Fruit fly (Drosophila melanogaster) whole organism, embryonic: ENCODE data around the gene cry.

Experiments used
- BEAF-32 ChIP-seq: fragments of 200-800 bp; sonication (Bioruptor generic); optimal IDR thresholded peaks from 3 replicates; lab custom pipeline; 2017; ENCODE audit warnings: missing biosample characterization, missing genetic modification characterization, mild to moderate bottlenecking, moderate library complexity, missing genetic modification reagents
- Bdp1 ChIP-seq: fragments of 200-800 bp; sonication (Bioruptor generic); optimal IDR thresholded peaks from 3 replicates; lab custom pipeline; 2016; ENCODE audit warnings: missing biosample characterization, missing genetic modification characterization
- CG1024 ChIP-seq: fragments of 200-800 bp; sonication (Bioruptor generic); IDR thresholded peaks from 2 replicates; pipeline ENCODE4 v1.3.6; 2022; ENCODE audit warnings: missing biosample characterization, missing genetic modification characterization
- CG10321 ChIP-seq: fragments of 200-800 bp; sonication (Bioruptor generic); IDR thresholded peaks from 2 replicates; pipeline ENCODE4 v1.3.6; 2022; ENCODE audit warnings: missing biosample characterization, missing genetic modification characterization
- CG10366 ChIP-seq: fragments of 200-800 bp; sonication (Bioruptor generic); IDR thresholded peaks from 2 replicates; pipeline ENCODE4 v1.3.6; 2022; ENCODE audit warnings: missing biosample characterization, missing genetic modification characterization
- CG11696 ChIP-seq: fragments of 200-800 bp; sonication (Bioruptor generic); IDR thresholded peaks from 2 replicates; pipeline ENCODE4 v1.3.6; 2022; ENCODE audit warnings: missing biosample characterization, missing genetic modification characterization
- CG12659 ChIP-seq: fragments of 200-800 bp; sonication (Bioruptor generic); optimal IDR thresholded peaks from 3 replicates; lab custom pipeline; 2017; ENCODE audit warnings: mild to moderate bottlenecking, missing biosample characterization, missing genetic modification reagents, missing genetic modification characterization
- CG13775 ChIP-seq: fragments of 200-800 bp; sonication (Bioruptor generic); optimal IDR thresholded peaks from 3 replicates; lab custom pipeline; 2017; ENCODE audit warnings: missing biosample characterization, mild to moderate bottlenecking, missing genetic modification characterization
- CG1529 ChIP-seq: fragments of 200-800 bp; sonication (Bioruptor generic); optimal IDR thresholded peaks from 3 replicates; lab custom pipeline; 2018; ENCODE audit warnings: missing biosample characterization, missing genetic modification characterization
- CG15696 ChIP-seq: fragments of 200-800 bp; sonication (Bioruptor generic); optimal IDR thresholded peaks from 2 replicates; lab custom pipeline; 2019; ENCODE audit warnings: missing biosample characterization, mild to moderate bottlenecking, missing genetic modification characterization, moderate library complexity
- CG16815 ChIP-seq: fragments of 200-800 bp; sonication (Bioruptor generic); optimal IDR thresholded peaks from 3 replicates; lab custom pipeline; 2017; ENCODE audit warnings: missing biosample characterization, mild to moderate bottlenecking, missing genetic modification characterization
- CG18599 ChIP-seq: fragments of 200-800 bp; sonication (Bioruptor generic); optimal IDR thresholded peaks from 3 replicates; lab custom pipeline; 2017; ENCODE audit warnings: missing biosample characterization, missing genetic modification characterization, mild to moderate bottlenecking, moderate library complexity, missing genetic modification reagents
- CG2712 ChIP-seq: fragments of 200-800 bp; optimal IDR thresholded peaks from 3 replicates; lab custom pipeline; 2019; ENCODE audit warnings: missing biosample characterization, mild to moderate bottlenecking, missing genetic modification characterization, moderate library complexity
- CG2875 ChIP-seq: fragments of 200-800 bp; sonication (Bioruptor generic); optimal IDR thresholded peaks from 2 replicates; lab custom pipeline; 2017; ENCODE audit warnings: missing biosample characterization, mild to moderate bottlenecking, missing genetic modification characterization, missing genetic modification reagents
- CG3407 ChIP-seq: fragments of 200-800 bp; sonication (Bioruptor generic); optimal IDR thresholded peaks from 2 replicates; lab custom pipeline; 2018; ENCODE audit warnings: missing biosample characterization, mild to moderate bottlenecking, missing genetic modification characterization
- CG3847 ChIP-seq: fragments of 200-800 bp; sonication (Bioruptor generic); IDR thresholded peaks from 2 replicates; pipeline ENCODE4 v1.3.6; 2022; ENCODE audit warnings: missing biosample characterization, missing genetic modification characterization
- CG6765 ChIP-seq: fragments of 200-800 bp; sonication (Bioruptor generic); optimal IDR thresholded peaks from 3 replicates; lab custom pipeline; 2017; ENCODE audit warnings: missing biosample characterization, mild to moderate bottlenecking, missing genetic modification characterization
- CG7357 ChIP-seq: fragments of 200-800 bp; sonication (Bioruptor generic); IDR thresholded peaks from 3 replicates; pipeline ENCODE4 v1.3.6; 2022; ENCODE audit warnings: missing biosample characterization, missing genetic modification characterization
- CG7745 ChIP-seq: fragments of 200-800 bp; sonication (Bioruptor generic); optimal IDR thresholded peaks from 2 replicates; lab custom pipeline; 2018; ENCODE audit warnings: missing biosample characterization, mild to moderate bottlenecking, missing genetic modification characterization, moderate library complexity
- CG8388 ChIP-seq: fragments of 200-800 bp; sonication (Bioruptor generic); optimal IDR thresholded peaks from 2 replicates; lab custom pipeline; 2019; ENCODE audit warnings: missing biosample characterization, mild to moderate bottlenecking, missing genetic modification characterization, moderate library complexity
- CG8944 ChIP-seq: fragments of 200-800 bp; sonication (Bioruptor generic); optimal IDR thresholded peaks from 3 replicates; lab custom pipeline; 2016; ENCODE audit warnings: missing biosample characterization, missing genetic modification characterization
- Dll ChIP-seq: fragments of 200-800 bp; sonication (Bioruptor generic); IDR thresholded peaks from 4 replicates; pipeline ENCODE4 v1.3.6; 2022; ENCODE audit warnings: missing biosample characterization, missing genetic modification characterization; ENCODE audit not compliant: partially characterized antibody
- Doc3 ChIP-seq: fragments of 200-800 bp; sonication (Bioruptor generic); IDR thresholded peaks from 3 replicates; pipeline ENCODE4 v1.3.6; 2022; ENCODE audit warnings: missing biosample characterization, missing genetic modification characterization; ENCODE audit not compliant: partially characterized antibody
- Fer3 ChIP-seq: fragments of 200-800 bp; sonication (Bioruptor generic); optimal IDR thresholded peaks from 2 replicates; lab custom pipeline; 2018; ENCODE audit warnings: missing biosample characterization, mild to moderate bottlenecking, missing genetic modification characterization, moderate library complexity
- H2.0 ChIP-seq: fragments of 200-800 bp; sonication (Bioruptor generic); IDR thresholded peaks from 2 replicates; pipeline ENCODE4 v1.3.6; 2022; ENCODE audit warnings: missing biosample characterization, missing genetic modification characterization
- HmgZ ChIP-seq: fragments of 200-800 bp; sonication (Bioruptor generic); optimal IDR thresholded peaks from 2 replicates; lab custom pipeline; 2018; ENCODE audit warnings: missing biosample characterization, mild to moderate bottlenecking, missing genetic modification characterization
- Jarid2 ChIP-seq: fragments of 200-800 bp; sonication (Bioruptor generic); optimal IDR thresholded peaks from 3 replicates; lab custom pipeline; 2017; ENCODE audit warnings: mild to moderate bottlenecking, missing biosample characterization, missing genetic modification reagents, missing genetic modification characterization
- Lpt ChIP-seq: fragments of >200 bp; optimal IDR thresholded peaks from 2 replicates; lab custom pipeline; 2018; ENCODE audit warnings: missing biosample characterization, missing genetic modification characterization
- Mad ChIP-seq: fragments of 200-800 bp; sonication (Bioruptor generic); optimal IDR thresholded peaks from 2 replicates; lab custom pipeline; 2016; ENCODE audit warnings: missing biosample characterization, missing genetic modification characterization
- Nf-YB ChIP-seq: fragments of 200-800 bp; sonication (Bioruptor generic); optimal IDR thresholded peaks from 3 replicates; lab custom pipeline; 2019; ENCODE audit warnings: missing biosample characterization, mild to moderate bottlenecking, missing genetic modification characterization, moderate library complexity
- Opbp ChIP-seq: fragments of 200-800 bp; sonication (Bioruptor generic); IDR thresholded peaks from 3 replicates; pipeline ENCODE4 v1.3.6; 2022; ENCODE audit warnings: missing biosample characterization, missing genetic modification characterization; ENCODE audit not compliant: partially characterized antibody
- Pdp1 ChIP-seq, 2 experiments: fragments of 200-800 bp; sonication (Bioruptor generic); optimal IDR thresholded peaks; 3 replicates each; lab custom pipeline; 2016; ENCODE audit warnings: missing biosample characterization in 2 of 2, missing genetic modification characterization in 2 of 2, mild to moderate bottlenecking in 1 of 2, moderate library complexity in 1 of 2
- Sox100B ChIP-seq: fragments of 200-800 bp; sonication (Bioruptor generic); optimal IDR thresholded peaks from 3 replicates; lab custom pipeline; 2018; ENCODE audit warnings: missing biosample characterization, mild to moderate bottlenecking, missing genetic modification characterization
- ab ChIP-seq: fragments of 200-800 bp; sonication (Bioruptor generic); optimal IDR thresholded peaks from 2 replicates; lab custom pipeline; 2016; ENCODE audit warnings: missing biosample characterization, missing genetic modification characterization
- abd-A ChIP-seq: fragments of 200-800 bp; sonication (Bioruptor generic); optimal IDR thresholded peaks from 3 replicates; lab custom pipeline; 2019; ENCODE audit warnings: missing biosample characterization, mild to moderate bottlenecking, missing genetic modification characterization, moderate library complexity
- bbx ChIP-seq: fragments of 200-800 bp; sonication (Bioruptor generic); IDR thresholded peaks from 2 replicates; pipeline ENCODE4 v1.3.6; 2022; ENCODE audit warnings: missing biosample characterization, missing genetic modification characterization; ENCODE audit not compliant: partially characterized antibody
- croc ChIP-seq: fragments of 200-800 bp; sonication (Bioruptor generic); conservative IDR thresholded peaks from 3 replicates; pipeline ENCODE4 v1.3.6; 2022; ENCODE audit warnings: missing biosample characterization, missing genetic modification characterization
- dmrt99B ChIP-seq: fragments of 200-800 bp; sonication (Bioruptor generic); optimal IDR thresholded peaks from 2 replicates; lab custom pipeline; 2018; ENCODE audit warnings: missing biosample characterization, mild to moderate bottlenecking, missing genetic modification characterization, moderate library complexity
- exex ChIP-seq: fragments of 200-800 bp; sonication (Bioruptor generic); optimal IDR thresholded peaks from 4 replicates; lab custom pipeline; 2018; ENCODE audit warnings: missing biosample characterization, mild to moderate bottlenecking, missing genetic modification characterization, moderate library complexity
- gsb ChIP-seq: fragments of 200-800 bp; sonication (Bioruptor generic); IDR thresholded peaks from 2 replicates; pipeline ENCODE4 v1.3.6; 2022; ENCODE audit warnings: missing biosample characterization, missing genetic modification characterization
- h ChIP-seq: fragments of >200 bp; optimal IDR thresholded peaks from 2 replicates; lab custom pipeline; 2017
- her ChIP-seq: fragments of 200-800 bp; sonication (Bioruptor generic); optimal IDR thresholded peaks from 2 replicates; lab custom pipeline; 2016; ENCODE audit warnings: missing biosample characterization, missing genetic modification characterization
- klu ChIP-seq: fragments of 200-800 bp; sonication (Bioruptor generic); IDR thresholded peaks from 2 replicates; pipeline ENCODE4 v1.3.6; 2022; ENCODE audit warnings: missing biosample characterization, missing genetic modification characterization
- nmo ChIP-seq: fragments of 200-800 bp; sonication (Bioruptor generic); optimal IDR thresholded peaks from 2 replicates; lab custom pipeline; 2018; ENCODE audit warnings: missing biosample characterization, mild to moderate bottlenecking, missing genetic modification characterization, moderate library complexity
- pho ChIP-seq: fragments of 200-800 bp; sonication (Bioruptor generic); optimal IDR thresholded peaks from 2 replicates; lab custom pipeline; 2016; ENCODE audit warnings: missing biosample characterization, missing genetic modification characterization
- phol ChIP-seq: fragments of 200-800 bp; sonication (Bioruptor generic); optimal IDR thresholded peaks from 3 replicates; lab custom pipeline; 2018; ENCODE audit warnings: missing biosample characterization, mild to moderate bottlenecking, missing genetic modification characterization, moderate library complexity
- scrt ChIP-seq: fragments of 200-800 bp; sonication (Bioruptor generic); optimal IDR thresholded peaks from 2 replicates; lab custom pipeline; 2018; ENCODE audit warnings: missing biosample characterization, mild to moderate bottlenecking, missing genetic modification characterization, moderate library complexity
- sim ChIP-seq: fragments of 200-800 bp; sonication (Bioruptor generic); IDR thresholded peaks from 2 replicates; pipeline ENCODE4 v1.3.6; 2022; ENCODE audit warnings: missing biosample characterization, missing genetic modification characterization
- vnd ChIP-seq: fragments of 200-800 bp; sonication (Bioruptor generic); IDR thresholded peaks from 3 replicates; pipeline ENCODE4 v1.3.6; 2022; ENCODE audit warnings: missing biosample characterization, missing genetic modification characterization; ENCODE audit not compliant: partially characterized antibody

Gene cry

dm6 chr3R:19180263-19180893 lies 31.6 kb upstream of the cry start, which contains the start of the genes CG5555 and myd (continued):
- TF ChIP-seq CG12659 (GFP tag; lab: Kevin White, UChicago) (peak; percentile 72), klu (GFP tag; lab: Robert Waterston, UW) (peak; percentile 34; the same call in 1 of the 2 replicates), abd-A (tag; lab: Kevin White, UChicago) (peak; percentile 47), H2.0 (GFP tag; lab: Robert Waterston, UW) (peak; percentile 25; the same call in 1 of the 2 replicates), vnd (peak; percentile 78), her (GFP tag; lab: Kevin White, UChicago) (peak; percentile 25), Sox100B (GFP tag; lab: Kevin White, UChicago) (no peak), Mad (GFP tag; lab: Kevin White, UChicago) (peak; percentile 18), CG2712 (peak; percentile 26), CG13775 (GFP tag; lab: Kevin White, UChicago) (peak; percentile 24), Fer3 (tag; lab: Kevin White, UChicago) (no peak), phol (peak; percentile 35), CG10321 (no peak), scrt (GFP tag; lab: Kevin White, UChicago) (peak; percentile 30), gsb (GFP tag; lab: Robert Waterston, UW) (no peak), Pdp1 (GFP tag; optimal IDR thresholded peaks at IDR 0.05; lab: Kevin White, UChicago) (peak; percentile 11 to 66), CG10366 (GFP tag; lab: Robert Waterston, UW) (peak; percentile 41), croc (GFP tag; lab: Robert Waterston, UW) (no peak), Jarid2 (peak; percentile 65), sim (GFP tag; lab: Robert Waterston, UW) (no peak), CG1529 (peak; percentile 14), nmo (GFP tag; lab: Kevin White, UChicago) (peak; percentile 44), CG8944 (GFP tag; lab: Kevin White, UChicago) (no peak), CG2875 (GFP tag; lab: Kevin White, UChicago) (no peak), CG16815 (GFP tag; lab: Kevin White, UChicago) (no peak), HmgZ (peak; percentile 50), bbx (GFP tag; lab: Robert Waterston, UW) (peak; percentile 81), CG7745 (tag; lab: Kevin White, UChicago) (no peak), CG15696 (no peak), Lpt (no peak), CG11696 (GFP tag; lab: Robert Waterston, UW) (0 out of 2 replicates have a peak, but pooled peaks have one; percentile 31), Dll (GFP tag; lab: Robert Waterston, UW) (peak; percentile 78), pho (peak; percentile 73), h (no peak), ab (GFP tag; lab: Kevin White, UChicago) (no peak), Opbp (GFP tag; lab: Robert Waterston, UW) (peak; percentile 75), CG7357 (GFP tag; lab: Robert Waterston, UW) (peak; percentile 33; the same call in 1 of the 3 replicates), BEAF-32 (GFP tag; lab: Kevin White, UChicago) (peak; percentile 67), Doc3 (peak; percentile 71; the same call in 2 of the 3 replicates), CG1024 (GFP tag; lab: Robert Waterston, UW) (no peak), Nf-YB (peak; percentile 16), dmrt99B (tag; lab: Kevin White, UChicago) (no peak), exex (tag; lab: Kevin White, UChicago) (no peak), CG3407 (no peak), CG3847 (GFP tag; lab: Robert Waterston, UW) (peak; percentile 23; the same call in 1 of the 2 replicates), CG6765 (GFP tag; lab: Kevin White, UChicago) (no peak), CG8388 (GFP tag; lab: Kevin White, UChicago) (no peak), Bdp1 (GFP tag; lab: Kevin White, UChicago) (no peak), CG18599 (GFP tag; lab: Kevin White, UChicago) (peak; percentile 53)
